Worm (Caenorhabditis elegans) whole organism, L1 larva: ENCODE measurements around the gene R166.3.

Source experiments
- alr-1 ChIP-seq: fragments of 200-800 bp; sonication (Bioruptor generic); optimal IDR thresholded peaks from 2 replicates; lab custom pipeline; 2018; ENCODE audit warnings: borderline replicate concordance, mild to moderate bottlenecking, missing genetic modification characterization, missing compliant biosample characterization
- egl-27 ChIP-seq, 2 experiments: fragments of 150-350 bp in 1 of 2; sonication (generic microtip); optimal IDR thresholded peaks; 3 replicates each; lab custom pipeline; 2017 to 2018; ENCODE audit warnings: missing biosample characterization in 2 of 2, missing genetic modification characterization in 2 of 2, missing genetic modification reagents in 2 of 2
- nhr-12 ChIP-seq: sonication (generic microtip); optimal IDR thresholded peaks from 2 replicates; lab custom pipeline; 2017; ENCODE audit warnings: missing biosample characterization, missing genetic modification characterization
- nhr-71 ChIP-seq: sonication (generic microtip); optimal IDR thresholded peaks from 2 replicates; lab custom pipeline; 2016; ENCODE audit warnings: mild to moderate bottlenecking, missing genetic modification characterization, moderate library complexity, missing compliant biosample characterization
- tbx-2 ChIP-seq: sonication (generic microtip); optimal IDR thresholded peaks from 2 replicates; lab custom pipeline; 2016; ENCODE audit warnings: missing genetic modification characterization, missing compliant biosample characterization

- TF ChIP-seq tbx-2 (tag; lab: Kevin White, UChicago) (no peak), nhr-71 (no peak), nhr-12 (tag; lab: Kevin White, UChicago) (no peak), egl-27 (tag; optimal IDR thresholded peaks at IDR 0.05; lab: Kevin White, UChicago) (no peak), alr-1 (tag; lab: Kevin White, UChicago) (no peak)
These were observed 15.5 kb downstream of the R166.3 start, which contains the start of gene F59B10.5 for ce11 chrII:10523583-10523982.
